Worm (Caenorhabditis elegans): ENCODE results near the gene Y45G5AM.9.

Gene Y45G5AM.9

DNA sequence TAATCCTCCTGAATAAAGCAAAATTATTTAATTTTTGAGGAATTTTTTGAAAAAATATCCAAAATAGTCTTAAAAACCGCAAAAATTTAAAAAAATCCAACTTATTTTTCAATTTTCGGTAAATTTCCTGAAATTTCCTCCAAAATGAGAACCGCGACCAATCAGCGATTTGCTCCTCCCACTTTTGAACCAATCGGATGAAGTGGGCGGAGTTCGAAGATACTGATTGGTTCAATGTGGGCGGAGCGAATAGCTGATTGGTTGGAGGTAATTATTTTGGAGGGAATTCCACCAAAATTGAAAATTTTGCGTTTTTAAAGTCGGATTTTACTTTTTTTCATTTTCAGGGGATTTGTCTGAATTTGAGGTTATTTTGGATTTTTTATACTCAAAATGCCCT is 26.4 kb downstream of the Y45G5AM.9 start:
- TF ChIP-seq grh-1 (GFP tag; IDR thresholded peaks at IDR 0.05) (no peak), fos-1 (tag; optimal IDR thresholded peaks at IDR 0.05) (no peak), efl-1 (optimal IDR thresholded peaks at IDR 0.05) (no peak), efl-1 (GFP tag; optimal IDR thresholded peaks at IDR 0.05 in 1 of 2) (no peak), mep-1 (tag; optimal IDR thresholded peaks at IDR 0.05) (no peak), unc-130 (tag; optimal IDR thresholded peaks at IDR 0.05) (no peak), lin-13 (GFP tag; optimal IDR thresholded peaks at IDR 0.05) (no peak), C04F5.9 (tag; optimal IDR thresholded peaks at IDR 0.05) (no peak), lin-15B (tag; optimal IDR thresholded peaks at IDR 0.05) (no peak), ces-1 (GFP tag; optimal IDR thresholded peaks at IDR 0.05) (no peak), hlh-17 (GFP tag; optimal IDR thresholded peaks at IDR 0.05; ENCODE audit: borderline replicate concordance) (no peak), mdl-1 (tag; optimal IDR thresholded peaks at IDR 0.05) (no peak), pax-3 (tag; optimal IDR thresholded peaks at IDR 0.05) (no peak), sox-4 (tag; optimal IDR thresholded peaks at IDR 0.05) (no peak), elt-3 (tag; optimal IDR thresholded peaks at IDR 0.05) (no peak), jun-1 (tag; optimal IDR thresholded peaks at IDR 0.05) (no peak)

DNA sequence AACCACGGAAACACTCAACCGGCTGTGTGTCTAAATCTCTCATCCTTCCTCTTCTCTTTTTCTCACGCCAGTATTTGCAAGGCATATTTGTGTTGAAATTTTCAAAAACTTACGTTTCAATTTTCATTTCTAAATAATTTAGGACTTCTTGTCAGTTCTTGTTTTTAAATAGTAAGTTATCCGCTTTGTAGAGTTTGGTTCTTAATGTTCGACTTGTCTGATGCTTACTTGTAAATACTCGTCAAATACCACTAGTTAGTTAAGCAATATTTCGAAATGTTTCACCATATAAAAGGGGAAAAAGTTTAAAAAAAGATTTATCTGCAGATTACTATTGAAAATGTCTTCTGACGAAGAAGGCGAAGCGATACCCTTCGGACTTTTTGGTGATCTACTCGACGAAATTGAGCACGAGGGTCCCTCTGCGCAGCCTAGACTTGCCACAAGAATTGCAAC is 29.9 kb downstream of the Y45G5AM.9 start, which contains the start of gene Y45G5AM.3:
TSS of gene Y45G5AM.3 (plus strand) at position 51 of the 456 bp plus-strand sequence.
- TF ChIP-seq lin-14 (GFP tag; optimal IDR thresholded peaks at IDR 0.05), result peak; percentile 21
- TF ChIP-seq irx-1 (tag; optimal IDR thresholded peaks at IDR 0.05), result peak; percentile 13
- no peak for TF ChIP-seq sptf-1 (tag; optimal IDR thresholded peaks at IDR 0.05)
- TF ChIP-seq dsc-1 (tag; optimal IDR thresholded peaks at IDR 0.05), result no peak
- TF ChIP-seq lsy-2 (tag; optimal IDR thresholded peaks at IDR 0.05), result peak in 1 of 2 experiments; percentile 6
- TF ChIP-seq tbx-2 (tag; optimal IDR thresholded peaks at IDR 0.05), result no peak

DNA sequence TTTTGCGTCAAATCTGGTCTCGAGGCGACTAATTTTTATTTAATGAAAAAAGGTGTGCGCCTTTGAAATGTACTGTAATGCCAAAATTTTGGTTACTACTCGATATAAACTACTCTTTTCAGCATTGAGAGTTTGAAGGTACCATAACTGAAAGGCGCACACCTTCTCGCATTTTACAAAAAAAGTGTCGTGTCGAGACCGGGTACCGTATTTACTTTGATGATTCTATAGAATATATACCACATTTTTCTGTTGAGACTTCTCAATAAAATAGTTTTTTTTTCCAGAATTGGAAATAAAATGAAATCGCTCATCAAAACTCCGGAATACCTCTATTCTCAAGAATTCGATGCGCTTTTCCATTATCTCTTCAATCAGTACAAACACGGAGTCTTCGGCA is 31.5 kb downstream of the Y45G5AM.9 start, which contains the start of gene Y45G5AM.4:
TSS of gene Y45G5AM.4 (plus strand) at position 301 of the 400 bp plus-strand sequence.
- no peak for TF ChIP-seq jun-1 (tag; optimal IDR thresholded peaks at IDR 0.05)
- TF ChIP-seq blmp-1 (tag; optimal IDR thresholded peaks at IDR 0.05), result no peak
- TF ChIP-seq ces-1 (GFP tag; optimal IDR thresholded peaks at IDR 0.05), result no peak
- TF ChIP-seq lin-15B (tag; optimal IDR thresholded peaks at IDR 0.05), result no peak
- no peak for TF ChIP-seq ztf-4 (tag; optimal IDR thresholded peaks at IDR 0.05)
- TF ChIP-seq egl-27 (tag; optimal IDR thresholded peaks at IDR 0.05), result no peak
- no peak for TF ChIP-seq nhr-237 (tag; optimal IDR thresholded peaks at IDR 0.05)
- no peak for TF ChIP-seq zag-1 (tag; optimal IDR thresholded peaks at IDR 0.05)

DNA sequence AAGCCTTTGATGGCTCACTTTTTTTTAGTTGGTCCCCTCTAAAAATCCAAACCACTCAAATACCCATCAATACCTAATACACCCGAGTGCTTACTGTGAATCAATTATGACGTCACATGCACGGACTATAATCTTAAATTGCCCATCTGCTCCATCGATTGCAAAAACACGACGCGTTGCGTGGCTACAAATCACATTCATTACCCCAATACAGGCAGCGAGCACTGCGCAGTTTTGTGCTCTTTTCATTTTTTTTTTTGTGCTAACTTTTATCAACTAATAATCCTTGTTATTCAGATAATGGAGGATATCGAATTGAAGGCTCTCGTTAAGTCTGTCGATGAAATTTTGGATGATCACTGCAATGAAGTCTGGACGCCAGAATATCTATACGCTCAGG is 34.4 kb downstream of the Y45G5AM.9 start, which contains the start of gene Y45G5AM.5:
TSS of gene Y45G5AM.5 (plus strand) at position 301 of the 400 bp plus-strand sequence.
- TF ChIP-seq efl-3 (GFP tag; optimal IDR thresholded peaks at IDR 0.05), result no peak
- TF ChIP-seq rnt-1 (tag; optimal IDR thresholded peaks at IDR 0.05), result no peak
- no peak for TF ChIP-seq sup-37 (GFP tag; optimal IDR thresholded peaks at IDR 0.05)
- TF ChIP-seq skn-1 (tag; optimal IDR thresholded peaks at IDR 0.05), result no peak
- TF ChIP-seq grh-1 (GFP tag; IDR thresholded peaks at IDR 0.05), result no peak
- TF ChIP-seq mef-2 (tag; optimal IDR thresholded peaks at IDR 0.05), result no peak
- TF ChIP-seq lir-3 (tag; optimal IDR thresholded peaks at IDR 0.05; ENCODE audit: poor library complexity), result no peak
- TF ChIP-seq nhr-84 (tag; optimal IDR thresholded peaks at IDR 0.05), result no peak
- TF ChIP-seq nhr-85 (tag), result no peak
- no peak for TF ChIP-seq elt-3 (tag; optimal IDR thresholded peaks at IDR 0.05)
- no peak for TF ChIP-seq unc-98 (GFP tag; IDR thresholded peaks at IDR 0.05)
- TF ChIP-seq unc-86 (tag; optimal IDR thresholded peaks at IDR 0.05), result no peak

DNA sequence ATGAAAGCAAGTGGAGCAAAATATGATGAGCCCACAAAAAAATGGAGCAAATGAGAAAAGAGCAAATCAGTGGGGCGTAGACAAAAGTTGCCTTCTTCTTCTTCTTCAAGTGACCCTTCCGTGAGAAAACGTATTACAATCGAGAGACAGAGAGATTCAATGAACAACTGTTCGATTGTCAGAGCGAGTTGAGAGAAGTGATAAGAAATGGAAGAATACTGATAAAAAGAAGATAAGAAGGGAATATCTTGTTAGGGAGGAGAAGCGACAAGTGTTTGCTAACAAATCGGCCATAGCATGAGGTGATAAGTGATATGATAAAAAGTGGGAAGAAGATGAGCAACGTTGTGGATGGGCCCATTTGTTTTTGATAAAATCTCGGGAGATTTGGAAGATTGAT is 37.1 kb downstream of the Y45G5AM.9 start:
- TF ChIP-seq lin-35 (GFP tag; optimal IDR thresholded peaks at IDR 0.05) (no peak), ces-1 (GFP tag; optimal IDR thresholded peaks at IDR 0.05) (no peak), sox-4 (tag; optimal IDR thresholded peaks at IDR 0.05) (no peak), efl-1 (optimal IDR thresholded peaks at IDR 0.05) (no peak), efl-1 (GFP tag; optimal IDR thresholded peaks at IDR 0.05 in 1 of 2) (no peak), lsy-2 (tag; optimal IDR thresholded peaks at IDR 0.05) (peak in 1 of 2 experiments; percentile 52), vab-15 (tag; optimal IDR thresholded peaks at IDR 0.05) (no peak), xbp-1 (tag; optimal IDR thresholded peaks at IDR 0.05) (no peak), snpc-4 (tag; optimal IDR thresholded peaks at IDR 0.05) (no peak), fkh-4 (tag; optimal IDR thresholded peaks at IDR 0.05; ENCODE audit: borderline replicate concordance) (no peak), lin-15B (tag; optimal IDR thresholded peaks at IDR 0.05) (no peak), unc-62 (GFP tag; optimal IDR thresholded peaks at IDR 0.05) (no peak), tbx-2 (tag; optimal IDR thresholded peaks at IDR 0.05) (no peak), nhr-90 (tag; optimal IDR thresholded peaks at IDR 0.05; ENCODE audit: poor library complexity) (no peak), F16B12.6 (tag; optimal IDR thresholded peaks at IDR 0.05) (no peak), ceh-8 (GFP tag; optimal IDR thresholded peaks at IDR 0.05) (no peak), pqm-1 (tag; optimal IDR thresholded peaks at IDR 0.05) (no peak)
